Fruit fly (Drosophila melanogaster): ENCODE results near the gene Eig71Ef.
A peak's percentile ranks its signal among the peaks of the same experiment; 100 is the strongest.

The Eig71Ef gene

dm6 chr3L:15699626-15700337, 42.6 kb upstream of the Eig71Ef start, which contains the start of gene comm2 (continued):
- TF ChIP-seq CG42726 (GFP tag; IDR thresholded peaks at IDR 0.05; ENCODE audit: partially characterized antibody) (peak; percentile 60; the same call in 1 of the 2 replicates), vfl (GFP tag; optimal IDR thresholded peaks at IDR 0.05) (no peak), CG17829 (tag; optimal IDR thresholded peaks at IDR 0.05) (peak; percentile 43), D19A (tag; optimal IDR thresholded peaks at IDR 0.05) (peak; percentile 8), CG34376 (GFP tag; optimal IDR thresholded peaks at IDR 0.05) (no peak), Jarid2 (GFP tag; optimal IDR thresholded peaks at IDR 0.05) (peak; percentile 99), CG12769 (tag; optimal IDR thresholded peaks at IDR 0.05) (peak; percentile 94), sna (GFP tag; IDR thresholded peaks at IDR 0.05; ENCODE audit: partially characterized antibody) (peak; percentile 76), CG1603 (tag; optimal IDR thresholded peaks at IDR 0.05) (no peak), twi (tag; optimal IDR thresholded peaks at IDR 0.05) (peak; percentile 76), Dad (GFP tag; optimal IDR thresholded peaks at IDR 0.05) (peak; percentile 1), CG12071 (GFP tag; optimal IDR thresholded peaks at IDR 0.05) (peak; percentile 15), ems (GFP tag; optimal IDR thresholded peaks at IDR 0.05) (no peak), Eip74EF (GFP tag; optimal IDR thresholded peaks at IDR 0.05) (no peak), CG5953 (GFP tag; IDR thresholded peaks at IDR 0.05) (no peak), lbe (GFP tag; optimal IDR thresholded peaks at IDR 0.05) (peak; percentile 20), grn (GFP tag; optimal IDR thresholded peaks at IDR 0.05) (peak; percentile 91), CG32767 (GFP tag; IDR thresholded peaks at IDR 0.05) (peak; percentile 31; the same call in 1 of the 2 replicates), CG2129 (GFP tag; IDR thresholded peaks at IDR 0.05; ENCODE audit: partially characterized antibody) (no peak), yki (optimal IDR thresholded peaks at IDR 0.05) (peak; percentile 70), CG5180 (GFP tag; optimal IDR thresholded peaks at IDR 0.05) (peak; percentile 30), Kr (GFP tag; optimal IDR thresholded peaks at IDR 0.05) (no peak), fd64A (GFP tag; optimal IDR thresholded peaks at IDR 0.05) (peak; percentile 15), HLH4C (GFP tag; IDR thresholded peaks at IDR 0.05; ENCODE audit: partially characterized antibody) (peak; percentile 21; the same call in 1 of the 3 replicates), CG14050 (GFP tag; IDR thresholded peaks at IDR 0.05) (no peak), pfk (GFP tag; optimal IDR thresholded peaks at IDR 0.05) (peak; percentile 50), MBD-R2 (GFP tag; IDR thresholded peaks at IDR 0.05) (no peak), CG15601 (tag; optimal IDR thresholded peaks at IDR 0.05) (no peak), Scr (GFP tag; IDR thresholded peaks at IDR 0.05; ENCODE audit: partially characterized antibody) (peak; percentile 51; the same call in 1 of the 2 replicates), CG8359 (GFP tag; optimal IDR thresholded peaks at IDR 0.05; ENCODE audit: borderline replicate concordance) (no peak), Gug (GFP tag; IDR thresholded peaks at IDR 0.05) (no peak), inv (GFP tag; IDR thresholded peaks at IDR 0.05; ENCODE audit: partially characterized antibody) (peak; percentile 38; the same call in 1 of the 2 replicates), CG11504 (tag; optimal IDR thresholded peaks at IDR 0.05) (no peak), Dll (GFP tag; IDR thresholded peaks at IDR 0.05; ENCODE audit: partially characterized antibody) (peak; percentile 46; the same call in 1 of the 4 replicates)

DNA sequence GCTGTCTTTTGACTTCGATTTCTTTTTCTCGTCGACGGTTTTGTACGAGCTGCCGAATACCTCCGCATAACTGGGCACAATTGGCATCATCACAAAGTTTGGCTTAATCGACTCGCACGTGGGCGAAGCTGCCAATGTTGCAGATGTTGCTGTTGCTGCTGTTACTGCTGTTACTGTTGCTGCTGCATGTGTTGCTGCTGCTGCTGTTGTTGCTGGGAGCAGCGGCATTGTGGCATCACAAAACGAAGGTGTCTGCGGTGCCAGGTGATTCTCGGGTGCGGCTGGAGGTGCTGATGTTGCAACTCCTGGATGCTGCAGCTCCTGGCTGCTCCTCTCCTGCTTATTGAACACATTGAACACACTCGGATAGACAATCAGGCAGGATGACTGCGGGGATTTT, 40.7 kb upstream of the Eig71Ef start:
- TF ChIP-seq chinmo (GFP tag; IDR thresholded peaks at IDR 0.05; ENCODE audit: partially characterized antibody) (0 out of 4 replicates have a peak, but pooled peaks have one; percentile 9), slbo (GFP tag; IDR thresholded peaks at IDR 0.05) (0 out of 2 replicates have a peak, but pooled peaks have one; percentile 13), jigr1 (GFP tag; IDR thresholded peaks at IDR 0.05) (no peak), Ets65A (GFP tag) (peak; percentile 66), Med (GFP tag) (peak; percentile 26)

Data from whole organism, embryonic.